Worm (Caenorhabditis elegans): ENCODE measurements around the gene nft-1.
A peak's percentile ranks its signal among the peaks of the same experiment; 100 is the strongest.

The nft-1 gene

DNA sequence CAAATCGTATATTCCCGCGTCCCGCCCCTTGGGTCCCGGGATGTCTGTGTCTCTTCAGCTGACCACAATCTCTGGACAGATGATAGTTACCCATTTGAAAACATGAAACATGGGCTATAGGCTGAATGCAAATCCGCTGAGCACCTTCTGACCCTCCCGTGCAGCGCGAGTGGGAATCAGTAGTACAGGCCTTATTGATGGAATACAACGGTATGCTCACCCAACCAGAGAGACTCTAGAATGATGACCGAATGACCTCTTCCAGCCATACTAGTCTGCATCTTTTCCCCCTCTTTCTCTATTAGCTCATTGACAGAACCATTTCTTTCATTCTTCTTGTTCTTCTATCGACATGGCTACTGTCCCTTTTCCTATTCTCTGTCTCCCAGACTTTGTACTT, 16.5 kb upstream of the nft-1 start, which contains the start of gene sdz-33:
sdz-33 (plus strand) TSS at position 301 of the 400 bp plus-strand sequence.
- no peak for TF ChIP-seq mls-2 (tag; optimal IDR thresholded peaks at IDR 0.05)
- no peak for TF ChIP-seq mab-5 (tag; optimal IDR thresholded peaks at IDR 0.05)
- no peak for TF ChIP-seq lsy-2 (tag; optimal IDR thresholded peaks at IDR 0.05)
- no peak for TF ChIP-seq elt-1 (tag; optimal IDR thresholded peaks at IDR 0.05; ENCODE audit: borderline replicate concordance, insufficient read depth)
- TF ChIP-seq M03D4.4 (tag; optimal IDR thresholded peaks at IDR 0.05): no peak
- TF ChIP-seq tbx-8 (GFP tag; optimal IDR thresholded peaks at IDR 0.05): no peak
- TF ChIP-seq lin-32 (GFP tag; optimal IDR thresholded peaks at IDR 0.05): no peak
- no peak for TF ChIP-seq unc-62 (GFP tag; optimal IDR thresholded peaks at IDR 0.05)
- no peak for TF ChIP-seq lin-13 (tag; optimal IDR thresholded peaks at IDR 0.05)
- TF ChIP-seq nhr-2 (tag; optimal IDR thresholded peaks at IDR 0.05): no peak
- TF ChIP-seq ham-2 (GFP tag; optimal IDR thresholded peaks at IDR 0.05): no peak
- TF ChIP-seq unc-39 (tag; optimal IDR thresholded peaks at IDR 0.05): no peak
- TF ChIP-seq ztf-11 (tag; optimal IDR thresholded peaks at IDR 0.05): no peak
- TF ChIP-seq ceh-43 (GFP tag; optimal IDR thresholded peaks at IDR 0.05): no peak
- TF ChIP-seq pha-4 (tag; optimal IDR thresholded peaks at IDR 0.05): no peak
- TF ChIP-seq blmp-1 (tag; optimal IDR thresholded peaks at IDR 0.05): no peak
- TF ChIP-seq drap-1 (GFP tag; optimal IDR thresholded peaks at IDR 0.05): no peak

DNA sequence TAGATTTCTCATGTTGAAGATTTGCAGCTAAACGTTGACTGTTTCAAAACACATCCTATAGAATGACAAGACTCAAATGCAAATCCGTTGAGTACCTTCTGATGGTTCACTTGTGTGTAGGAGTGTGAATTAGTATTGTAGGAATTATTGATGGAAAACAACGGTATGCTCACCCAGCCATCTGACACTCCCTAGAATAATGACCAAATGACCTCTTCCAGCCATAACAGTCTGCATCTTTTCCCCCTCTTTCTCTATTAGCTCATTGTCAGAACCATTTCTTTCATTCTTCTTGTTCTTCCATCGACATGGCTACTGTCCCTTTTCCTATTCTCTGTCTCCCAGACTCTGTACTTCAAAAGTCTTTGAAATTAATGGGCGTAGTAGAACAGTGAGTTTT, 15.0 kb upstream of the nft-1 start, which contains the start of gene fbxb-24:
fbxb-24 (plus strand) TSS at position 301 of the 400 bp plus-strand sequence.
- TF ChIP-seq mep-1 (tag; optimal IDR thresholded peaks at IDR 0.05): no peak
- no peak for TF ChIP-seq mab-5 (tag; optimal IDR thresholded peaks at IDR 0.05)
- TF ChIP-seq nhr-28 (tag; optimal IDR thresholded peaks at IDR 0.05): no peak
- no peak for TF ChIP-seq nhr-12 (tag; optimal IDR thresholded peaks at IDR 0.05)
- no peak for TF ChIP-seq unc-62 (GFP tag; optimal IDR thresholded peaks at IDR 0.05)
- no peak for TF ChIP-seq nhr-2 (tag; optimal IDR thresholded peaks at IDR 0.05)
- no peak for TF ChIP-seq elt-3 (tag; optimal IDR thresholded peaks at IDR 0.05)
- no peak for TF ChIP-seq zip-8 (tag; optimal IDR thresholded peaks at IDR 0.05)
- no peak for TF ChIP-seq mls-2 (tag; optimal IDR thresholded peaks at IDR 0.05)
- no peak for TF ChIP-seq sem-2 (GFP tag; optimal IDR thresholded peaks at IDR 0.05)

DNA sequence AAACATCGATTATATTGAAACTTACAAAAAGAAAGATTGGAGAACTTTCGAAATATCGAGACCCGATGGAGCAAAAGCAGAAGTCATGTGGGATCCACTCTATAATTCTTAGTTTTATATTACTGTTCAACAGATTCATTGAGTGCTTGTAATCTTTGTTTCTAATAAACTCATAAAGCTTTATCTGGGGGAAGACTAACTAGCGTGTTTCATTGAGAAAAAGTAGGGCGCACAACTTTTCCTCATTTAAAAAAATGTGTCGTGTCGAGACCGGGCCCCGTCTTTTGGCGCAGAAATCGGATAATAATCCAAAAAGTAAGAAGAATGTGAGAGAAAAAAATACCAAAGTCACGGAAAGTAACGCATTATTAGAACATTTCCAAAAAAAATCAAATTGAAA, 13.9 kb upstream of the nft-1 start, which contains the start of gene faah-4:
faah-4 (minus strand) TSS at position 101 of the 400 bp plus-strand sequence.
- TF ChIP-seq sptf-1 (tag; optimal IDR thresholded peaks at IDR 0.05) (no peak), ces-1 (GFP tag; optimal IDR thresholded peaks at IDR 0.05) (no peak)

DNA sequence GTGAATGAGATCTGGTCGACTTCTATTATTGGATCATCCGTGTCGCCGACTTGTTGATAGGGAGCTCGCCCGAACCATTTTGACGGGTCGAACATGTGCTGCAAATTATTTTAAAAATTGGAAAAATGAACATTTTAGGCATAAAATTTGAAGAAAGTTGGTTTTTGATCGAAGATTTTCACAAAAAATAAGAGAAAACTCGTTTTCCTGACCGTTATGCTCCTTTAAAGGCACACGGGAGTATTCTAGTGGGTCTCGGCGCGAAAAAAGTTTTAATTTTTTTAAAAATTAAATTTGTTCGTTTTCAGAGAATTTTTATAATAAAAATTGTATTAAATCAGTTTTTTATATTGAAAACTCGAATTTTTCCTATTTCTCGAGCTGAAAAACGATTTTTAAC, 9.5 kb upstream of the nft-1 start, which contains the start of gene Y56A3A.16:
Y56A3A.16 (minus strand) TSS at position 101 of the 400 bp plus-strand sequence.
- no peak for TF ChIP-seq ztf-11 (tag; optimal IDR thresholded peaks at IDR 0.05)
- no peak for TF ChIP-seq mls-2 (tag; optimal IDR thresholded peaks at IDR 0.05)
- no peak for TF ChIP-seq ces-1 (GFP tag; optimal IDR thresholded peaks at IDR 0.05)
- no peak for TF ChIP-seq nhr-76 (tag; optimal IDR thresholded peaks at IDR 0.05)
- no peak for TF ChIP-seq nhr-237 (tag; optimal IDR thresholded peaks at IDR 0.05)
- TF ChIP-seq ceh-39 (tag; optimal IDR thresholded peaks at IDR 0.05): no peak
- TF ChIP-seq nhr-28 (tag; optimal IDR thresholded peaks at IDR 0.05): no peak
- TF ChIP-seq zip-8 (tag; optimal IDR thresholded peaks at IDR 0.05): no peak

DNA sequence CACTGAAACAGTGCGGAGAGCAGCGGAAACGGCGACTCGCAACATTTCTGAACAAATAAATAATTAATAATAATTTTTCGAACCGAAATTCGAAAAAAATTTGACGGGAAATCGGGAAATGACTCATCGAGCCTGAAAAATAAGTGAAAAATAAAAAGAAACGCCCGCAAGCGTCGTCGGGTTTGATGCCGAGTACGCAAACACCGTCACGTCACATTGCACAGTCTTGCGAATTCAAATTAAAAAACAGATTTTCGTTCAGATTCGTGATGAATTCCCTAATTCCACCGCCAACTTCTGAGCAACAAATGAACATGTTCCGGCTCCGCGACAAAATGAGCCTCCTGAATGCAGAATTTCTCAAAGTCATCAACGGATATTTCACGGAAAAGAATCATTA, 8.0 kb upstream of the nft-1 start, which contains the start of the genes ndab-1 and npp-16:
ndab-1 (minus strand) TSS at position 47 of the 400 bp plus-strand sequence.
npp-16 (plus strand) TSS at position 263 of the 400 bp plus-strand sequence.
- TF ChIP-seq M03D4.4 (tag; optimal IDR thresholded peaks at IDR 0.05): peak; percentile 39
- no peak for TF ChIP-seq hlh-1 (tag; optimal IDR thresholded peaks at IDR 0.05)
- peak; percentile 42 for TF ChIP-seq ces-1 (GFP tag; optimal IDR thresholded peaks at IDR 0.05)

DNA sequence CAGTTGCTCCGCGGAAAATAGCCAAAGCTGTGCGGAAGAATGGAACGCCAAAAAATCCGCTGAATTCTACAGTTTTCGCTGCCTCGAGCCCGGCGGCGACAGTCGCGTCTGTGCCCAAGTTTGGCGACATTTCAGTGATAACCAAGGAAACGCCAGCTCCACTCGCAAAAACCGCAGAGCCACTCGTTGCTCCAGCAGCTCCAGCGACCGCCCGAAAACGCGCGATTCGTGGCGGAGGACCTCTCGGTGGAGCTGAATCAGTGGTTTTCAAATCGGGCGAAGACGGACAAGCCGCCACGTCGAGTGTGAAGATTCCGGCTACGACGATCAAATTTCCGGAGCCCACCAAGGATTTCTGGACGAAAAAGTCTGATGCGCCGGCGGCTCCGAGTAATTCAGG, 7.4 kb upstream of the nft-1 start:
- TF ChIP-seq mab-5 (tag; optimal IDR thresholded peaks at IDR 0.05) (no peak), nhr-2 (tag; optimal IDR thresholded peaks at IDR 0.05) (no peak), nhr-76 (tag; optimal IDR thresholded peaks at IDR 0.05) (no peak), sptf-1 (tag; optimal IDR thresholded peaks at IDR 0.05) (no peak), ceh-39 (tag; optimal IDR thresholded peaks at IDR 0.05) (no peak), ham-2 (GFP tag; optimal IDR thresholded peaks at IDR 0.05) (no peak), zip-8 (tag; optimal IDR thresholded peaks at IDR 0.05) (no peak), mls-2 (tag; optimal IDR thresholded peaks at IDR 0.05) (no peak)
